Fruit fly (Drosophila melanogaster) whole organism, embryonic: Measurements from ENCODE around the gene SMC3.

Source experiments
- Bgb ChIP-seq: fragments of 200-800 bp; sonication (Bioruptor generic); IDR thresholded peaks from 2 replicates; pipeline ENCODE4 v1.3.6; 2022; ENCODE audit warnings: missing biosample characterization, missing genetic modification characterization; ENCODE audit not compliant: partially characterized antibody
- CG10267 ChIP-seq: fragments of 200-800 bp; sonication (Bioruptor generic); optimal IDR thresholded peaks from 2 replicates; lab custom pipeline; 2018; ENCODE audit warnings: missing biosample characterization, mild to moderate bottlenecking, missing genetic modification characterization, moderate library complexity
- CG11085 ChIP-seq: fragments of 200-800 bp; sonication (Bioruptor generic); IDR thresholded peaks from 2 replicates; pipeline ENCODE4 v1.3.6; 2022; ENCODE audit warnings: missing biosample characterization, missing genetic modification characterization
- CG12155 ChIP-seq: fragments of 200-800 bp; sonication (Bioruptor generic); optimal IDR thresholded peaks from 3 replicates; lab custom pipeline; 2016; ENCODE audit warnings: missing biosample characterization, missing genetic modification characterization
- CG12659 ChIP-seq: fragments of 200-800 bp; sonication (Bioruptor generic); optimal IDR thresholded peaks from 3 replicates; lab custom pipeline; 2017; ENCODE audit warnings: mild to moderate bottlenecking, missing biosample characterization, missing genetic modification reagents, missing genetic modification characterization
- CG14710 ChIP-seq: fragments of 200-800 bp; sonication (Bioruptor generic); optimal IDR thresholded peaks from 3 replicates; lab custom pipeline; 2019; ENCODE audit warnings: missing biosample characterization, mild to moderate bottlenecking, missing genetic modification characterization, moderate library complexity
- CG15479 ChIP-seq: fragments of 200-800 bp; sonication (Bioruptor generic); optimal IDR thresholded peaks from 3 replicates; lab custom pipeline; 2019; ENCODE audit warnings: missing biosample characterization, mild to moderate bottlenecking, missing genetic modification characterization, moderate library complexity
- CG1603 ChIP-seq: fragments of 200-800 bp; sonication (Bioruptor generic); optimal IDR thresholded peaks from 2 replicates; lab custom pipeline; 2019; ENCODE audit warnings: missing biosample characterization, mild to moderate bottlenecking, missing genetic modification characterization, moderate library complexity
- CG17568 ChIP-seq: fragments of 200-800 bp; sonication (Bioruptor generic); optimal IDR thresholded peaks from 2 replicates; lab custom pipeline; 2018; ENCODE audit warnings: missing biosample characterization, mild to moderate bottlenecking, missing genetic modification characterization, moderate library complexity
- CG32767 ChIP-seq: fragments of 200-800 bp; sonication (Bioruptor generic); IDR thresholded peaks from 2 replicates; pipeline ENCODE4 v1.3.6; 2022; ENCODE audit warnings: missing biosample characterization, missing genetic modification characterization
- CG3281 ChIP-seq: fragments of 200-800 bp; sonication (Bioruptor generic); optimal IDR thresholded peaks from 3 replicates; lab custom pipeline; 2017; ENCODE audit warnings: missing biosample characterization, mild to moderate bottlenecking, missing genetic modification characterization
- CG3995 ChIP-seq: fragments of 200-800 bp; sonication (Bioruptor generic); optimal IDR thresholded peaks from 3 replicates; lab custom pipeline; 2016; ENCODE audit warnings: missing biosample characterization, missing genetic modification characterization
- CG7271 ChIP-seq: fragments of 200-800 bp; sonication (Bioruptor generic); optimal IDR thresholded peaks from 2 replicates; lab custom pipeline; 2018; ENCODE audit warnings: missing biosample characterization, mild to moderate bottlenecking, missing genetic modification characterization, moderate library complexity
- CG8290 ChIP-seq, 3 experiments: fragments of 200-800 bp; sonication (Bioruptor generic); optimal IDR thresholded peaks; 2 replicates each; lab custom pipeline; 2016 to 2019; ENCODE audit warnings: missing biosample characterization in 3 of 3, missing genetic modification characterization in 3 of 3, mild to moderate bottlenecking in 2 of 3, moderate library complexity in 1 of 3
- CkIIα-i1 ChIP-seq: fragments of 200-800 bp; sonication (Bioruptor generic); IDR thresholded peaks from 2 replicates; pipeline ENCODE4 v1.3.6; 2022; ENCODE audit warnings: missing biosample characterization, missing genetic modification characterization
- Dbx ChIP-seq: fragments of 200-800 bp; sonication (Bioruptor generic); IDR thresholded peaks from 3 replicates; pipeline ENCODE4 v1.3.6; 2022; ENCODE audit warnings: missing biosample characterization, missing genetic modification characterization
- Doc3 ChIP-seq: fragments of 200-800 bp; sonication (Bioruptor generic); IDR thresholded peaks from 3 replicates; pipeline ENCODE4 v1.3.6; 2022; ENCODE audit warnings: missing biosample characterization, missing genetic modification characterization; ENCODE audit not compliant: partially characterized antibody
- Gug ChIP-seq: fragments of 200-800 bp; sonication (Bioruptor generic); IDR thresholded peaks from 4 replicates; pipeline ENCODE4 v1.3.6; 2022; ENCODE audit warnings: missing biosample characterization, missing genetic modification characterization
- Hand ChIP-seq: fragments of 200-800 bp; sonication (Bioruptor generic); optimal IDR thresholded peaks from 2 replicates; lab custom pipeline; 2017; ENCODE audit warnings: mild to moderate bottlenecking, missing biosample characterization, missing genetic modification reagents, missing genetic modification characterization
- Hr39 ChIP-seq: fragments of >200 bp; optimal IDR thresholded peaks from 2 replicates; lab custom pipeline; 2017
- Lpt ChIP-seq: fragments of >200 bp; optimal IDR thresholded peaks from 2 replicates; lab custom pipeline; 2018; ENCODE audit warnings: missing biosample characterization, missing genetic modification characterization
- MBD-R2 ChIP-seq: fragments of 200-800 bp; sonication (Bioruptor generic); IDR thresholded peaks from 2 replicates; pipeline ENCODE4 v1.3.6; 2022; ENCODE audit warnings: missing biosample characterization, missing genetic modification characterization
- MESR4 ChIP-seq: fragments of 200-800 bp; sonication (Bioruptor generic); optimal IDR thresholded peaks from 2 replicates; lab custom pipeline; 2018; ENCODE audit warnings: missing biosample characterization, mild to moderate bottlenecking, missing genetic modification characterization, moderate library complexity
- Med ChIP-seq: fragments of 200-800 bp; sonication (Bioruptor generic); peaks from one replicate; lab custom pipeline; 2016; ENCODE audit warnings: missing biosample characterization, missing genetic modification characterization, mild to moderate bottlenecking, inconsistent platforms, moderate library complexity
- Rfx ChIP-seq: fragments of 200-800 bp; sonication (Bioruptor generic); IDR thresholded peaks from 2 replicates; pipeline ENCODE4 v1.3.6; 2022; ENCODE audit warnings: missing biosample characterization, missing genetic modification characterization
- al ChIP-seq: fragments of 200-800 bp; sonication (Bioruptor generic); IDR thresholded peaks from 2 replicates; pipeline ENCODE4 v1.3.6; 2022; ENCODE audit warnings: missing biosample characterization, missing genetic modification characterization
- bab2 ChIP-seq: fragments of 200-800 bp; sonication (Bioruptor generic); optimal IDR thresholded peaks from 2 replicates; lab custom pipeline; 2016; ENCODE audit warnings: missing biosample characterization, missing genetic modification characterization
- bcd ChIP-seq: fragments of 200-800 bp; sonication (Bioruptor generic); optimal IDR thresholded peaks from 2 replicates; lab custom pipeline; 2017; ENCODE audit warnings: missing biosample characterization, mild to moderate bottlenecking, missing genetic modification characterization
- cas ChIP-seq: fragments of 200-800 bp; sonication (Bioruptor generic); IDR thresholded peaks from 2 replicates; pipeline ENCODE4 v1.3.6; 2022; ENCODE audit warnings: missing biosample characterization, missing genetic modification characterization
- ewg ChIP-seq: fragments of 200-800 bp; sonication (Bioruptor generic); optimal IDR thresholded peaks from 3 replicates; lab custom pipeline; 2017; ENCODE audit warnings: mild to moderate bottlenecking, missing biosample characterization, missing genetic modification reagents, missing genetic modification characterization
- gem ChIP-seq: fragments of 200-800 bp; sonication (Bioruptor generic); optimal IDR thresholded peaks from 2 replicates; lab custom pipeline; 2019; ENCODE audit warnings: missing biosample characterization, mild to moderate bottlenecking, missing genetic modification characterization, moderate library complexity
- gfzf ChIP-seq: fragments of 200-800 bp; sonication (Bioruptor generic); optimal IDR thresholded peaks from 2 replicates; lab custom pipeline; 2016; ENCODE audit warnings: missing biosample characterization, mild to moderate bottlenecking, missing genetic modification characterization, moderate library complexity
- inv ChIP-seq: fragments of 200-800 bp; sonication (Bioruptor generic); IDR thresholded peaks from 2 replicates; pipeline ENCODE4 v1.3.6; 2022; ENCODE audit warnings: missing biosample characterization, missing genetic modification characterization; ENCODE audit not compliant: partially characterized antibody
- lov ChIP-seq, 2 experiments: fragments of 200-800 bp in 1 of 2; fragments of >200 bp in 1 of 2; sonication (Bioruptor generic) in 1 of 2; IDR thresholded peaks in 1 of 2; optimal IDR thresholded peaks in 1 of 2; 2 replicates in 1 of 2; 3 replicates in 1 of 2; pipeline versions ENCODE4 v1.3.6 to Lab custom; 2017 to 2022; ENCODE audit warnings: missing biosample characterization in 1 of 2, missing genetic modification characterization in 1 of 2
- maf-S ChIP-seq: fragments of 200-800 bp; sonication (Bioruptor generic); optimal IDR thresholded peaks from 2 replicates; lab custom pipeline; 2016; ENCODE audit warnings: missing biosample characterization, missing genetic modification characterization
- mld ChIP-seq: fragments of 200-800 bp; sonication (Bioruptor generic); IDR thresholded peaks from 3 replicates; pipeline ENCODE4 v1.3.6; 2022; ENCODE audit warnings: missing biosample characterization, missing genetic modification characterization; ENCODE audit not compliant: partially characterized antibody
- nerfin-2 ChIP-seq: fragments of 200-800 bp; sonication (Bioruptor generic); IDR thresholded peaks from 2 replicates; pipeline ENCODE4 v1.3.6; 2022; ENCODE audit warnings: missing biosample characterization, missing genetic modification characterization; ENCODE audit not compliant: partially characterized antibody
- onecut ChIP-seq: fragments of 200-800 bp; sonication (Bioruptor generic); IDR thresholded peaks from 2 replicates; pipeline ENCODE4 v1.3.6; 2022; ENCODE audit warnings: missing biosample characterization, missing genetic modification characterization
- otp ChIP-seq: fragments of 200-800 bp; sonication (Bioruptor generic); IDR thresholded peaks from 3 replicates; pipeline ENCODE4, ENCODE4 v1.3.6; 2022; ENCODE audit warnings: missing biosample characterization, missing genetic modification characterization
- phol ChIP-seq: fragments of 200-800 bp; sonication (Bioruptor generic); optimal IDR thresholded peaks from 3 replicates; lab custom pipeline; 2018; ENCODE audit warnings: missing biosample characterization, mild to moderate bottlenecking, missing genetic modification characterization, moderate library complexity
- pzg ChIP-seq: fragments of 200-800 bp; sonication (Bioruptor generic); optimal IDR thresholded peaks from 3 replicates; lab custom pipeline; 2018; ENCODE audit warnings: missing biosample characterization, mild to moderate bottlenecking, missing genetic modification characterization, moderate library complexity
- run ChIP-seq: fragments of 200-800 bp; sonication (Bioruptor generic); optimal IDR thresholded peaks from 3 replicates; lab custom pipeline; 2018; ENCODE audit warnings: missing biosample characterization, mild to moderate bottlenecking, missing genetic modification characterization
- sens ChIP-seq: fragments of 200-800 bp; sonication (Bioruptor generic); peaks from one replicate; lab custom pipeline; 2016; ENCODE audit warnings: missing biosample characterization, missing genetic modification characterization
- stc ChIP-seq: fragments of 200-800 bp; sonication (Bioruptor generic); IDR thresholded peaks from 2 replicates; pipeline ENCODE4 v1.3.6; 2022; ENCODE audit warnings: missing biosample characterization, missing genetic modification characterization
- stwl ChIP-seq: fragments of 200-800 bp; sonication (Bioruptor generic); optimal IDR thresholded peaks from 3 replicates; lab custom pipeline; 2018; ENCODE audit warnings: missing biosample characterization, mild to moderate bottlenecking, missing genetic modification characterization, moderate library complexity
- unpg ChIP-seq: fragments of 200-800 bp; sonication (Bioruptor generic); optimal IDR thresholded peaks from 3 replicates; lab custom pipeline; 2018; ENCODE audit warnings: missing biosample characterization, mild to moderate bottlenecking, missing genetic modification characterization, moderate library complexity
- vvl ChIP-seq: fragments of 200-800 bp; sonication (Bioruptor generic); IDR thresholded peaks from 2 replicates; pipeline ENCODE4 v1.3.6; 2022; ENCODE audit warnings: missing biosample characterization, missing genetic modification characterization
- zen2 ChIP-seq: fragments of 200-800 bp; sonication (Bioruptor generic); IDR thresholded peaks from 3 replicates; pipeline ENCODE4 v1.3.6; 2022; ENCODE audit warnings: missing biosample characterization, missing genetic modification characterization; ENCODE audit not compliant: partially characterized antibody

Gene SMC3

dm6 chrX:16587021-16587667, 6.1 kb downstream of the SMC3 start, which contains the start of gene CanA-14F (continued):
- peak; percentile 69 for TF ChIP-seq Med (GFP tag; lab: Kevin White, UChicago)
- TF ChIP-seq MESR4, result peak; percentile 47
- TF ChIP-seq ewg (GFP tag; lab: Kevin White, UChicago), result no peak
- TF ChIP-seq nerfin-2 (GFP tag; lab: Robert Waterston, UW), result peak; percentile 61
- TF ChIP-seq run, result no peak
- TF ChIP-seq CG3995 (GFP tag; lab: Kevin White, UChicago), result peak; percentile 65
- TF ChIP-seq inv (GFP tag; lab: Robert Waterston, UW), result peak; percentile 53
- no peak for TF ChIP-seq vvl (GFP tag; lab: Robert Waterston, UW)
- no peak for TF ChIP-seq maf-S (GFP tag; lab: Kevin White, UChicago)
- no peak for TF ChIP-seq lov (optimal IDR thresholded peaks at IDR 0.05; lab: Kevin White, UChicago)
- TF ChIP-seq lov (GFP tag; IDR thresholded peaks at IDR 0.05; lab: Robert Waterston, UW), result 0 out of 3 replicates have a peak, but pooled peaks have one; percentile 20
- no peak for TF ChIP-seq CG12155 (GFP tag; lab: Kevin White, UChicago)
- peak; percentile 73 for TF ChIP-seq Bgb (GFP tag; lab: Robert Waterston, UW)
- TF ChIP-seq zen2 (GFP tag; lab: Robert Waterston, UW), result peak; percentile 57; the same call in 2 of the 3 replicates
- TF ChIP-seq CG14710 (tag; lab: Kevin White, UChicago), result peak; percentile 26
- no peak for TF ChIP-seq CG10267 (tag; lab: Kevin White, UChicago)
- no peak for TF ChIP-seq CG8290 (GFP tag; optimal IDR thresholded peaks at IDR 0.05; lab: Kevin White, UChicago)
- TF ChIP-seq CG8290 (tag; optimal IDR thresholded peaks at IDR 0.05; lab: Kevin White, UChicago), result peak in 1 of 2 experiments; percentile 22
- no peak for TF ChIP-seq stc (GFP tag; lab: Robert Waterston, UW)
- no peak for TF ChIP-seq Hr39 (lab: Kevin White, UChicago)
- TF ChIP-seq gfzf (GFP tag; lab: Kevin White, UChicago), result peak; percentile 53
- no peak for TF ChIP-seq Hand (GFP tag; lab: Kevin White, UChicago)
- 0 out of 3 replicates have a peak, but pooled peaks have one; percentile 32 for TF ChIP-seq Doc3 (GFP tag; lab: Robert Waterston, UW)
- TF ChIP-seq Gug (GFP tag; lab: Robert Waterston, UW), result no peak
- TF ChIP-seq CG12659, result no peak
- no peak for TF ChIP-seq Lpt (GFP tag; lab: Kevin White, UChicago)
- no peak for TF ChIP-seq unpg (GFP tag; lab: Kevin White, UChicago)
- TF ChIP-seq al (GFP tag; lab: Robert Waterston, UW), result 0 out of 2 replicates have a peak, but pooled peaks have one; percentile 5
- no peak for TF ChIP-seq CG15479 (GFP tag; lab: Kevin White, UChicago)
- peak; percentile 27 for TF ChIP-seq sens (GFP tag; lab: Kevin White, UChicago)
- no peak for TF ChIP-seq CG32767
- TF ChIP-seq onecut (GFP tag; lab: Robert Waterston, UW), result peak; percentile 62; the same call in 1 of the 2 replicates
- TF ChIP-seq Rfx (GFP tag; lab: Robert Waterston, UW), result 0 out of 2 replicates have a peak, but pooled peaks have one; percentile 15
- peak; percentile 67 for TF ChIP-seq stwl (tag; lab: Kevin White, UChicago)
- TF ChIP-seq mld, result peak; percentile 65; the same call in 1 of the 3 replicates
- no peak for TF ChIP-seq CG17568
- peak; percentile 19 for TF ChIP-seq gem
- TF ChIP-seq bab2, result no peak
- no peak for TF ChIP-seq CG7271
- TF ChIP-seq cas, result no peak
- TF ChIP-seq MBD-R2, result peak; percentile 28; the same call in 1 of the 2 replicates
- peak; percentile 39 for TF ChIP-seq CG1603 (tag; lab: Kevin White, UChicago)
- TF ChIP-seq CG3281 (GFP tag; lab: Kevin White, UChicago), result no peak
- no peak for TF ChIP-seq otp (GFP tag; lab: Robert Waterston, UW)
- no peak for TF ChIP-seq CG11085 (GFP tag; lab: Robert Waterston, UW)
- no peak for TF ChIP-seq bcd (GFP tag; lab: Kevin White, UChicago)
- TF ChIP-seq pzg (GFP tag; lab: Kevin White, UChicago), result peak; percentile 53
- peak; percentile 5 for TF ChIP-seq phol (tag; lab: Kevin White, UChicago)
- no peak for TF ChIP-seq CkIIα-i1 (GFP tag; lab: Robert Waterston, UW)
- TF ChIP-seq Dbx (GFP tag; lab: Robert Waterston, UW), result no peak
